Worm (Caenorhabditis elegans) whole organism, L4 larva: ENCODE data around the gene srxa-6.
A peak's percentile ranks its signal among the peaks of the same experiment; 100 is the strongest.

Source experiments
- D1046.2 ChIP-seq: fragments of 200-800 bp; sonication (Bioruptor generic); IDR thresholded peaks from 2 replicates; pipeline ENCODE4 v1.3.6; 2022; ENCODE audit warnings: missing genetic modification characterization, missing compliant biosample characterization
- F10B5.3 ChIP-seq: sonication (generic microtip); optimal IDR thresholded peaks from 2 replicates; lab custom pipeline; 2016; ENCODE audit warnings: mild to moderate bottlenecking, missing genetic modification characterization, missing compliant biosample characterization
- F26F4.8 ChIP-seq: fragments of 200-800 bp; sonication (Bioruptor generic); conservative IDR thresholded peaks from 2 replicates; pipeline ENCODE4 v1.3.6; 2022; ENCODE audit warnings: missing genetic modification characterization, missing compliant biosample characterization
- F44E2.7 ChIP-seq: fragments of 200-800 bp; sonication (Bioruptor generic); IDR thresholded peaks from 2 replicates; pipeline ENCODE4 v2.1.2; 2022; ENCODE audit warnings: missing genetic modification characterization, missing compliant biosample characterization
- F49E8.2 ChIP-seq: sonication (generic microtip); optimal IDR thresholded peaks from 2 replicates; lab custom pipeline; 2016; ENCODE audit warnings: missing compliant biosample characterization, mild to moderate bottlenecking, missing genetic modification characterization, borderline replicate concordance
- T20F7.1 ChIP-seq: fragments of 200-800 bp; sonication (Bioruptor generic); optimal IDR thresholded peaks from 2 replicates; lab custom pipeline; 2018; ENCODE audit warnings: mild to moderate bottlenecking, missing genetic modification characterization, missing compliant biosample characterization
- T26A8.4 ChIP-seq: fragments of 200-800 bp; sonication (Bioruptor generic); IDR thresholded peaks from 2 replicates; pipeline ENCODE4 v1.3.6; 2022; ENCODE audit warnings: missing genetic modification characterization, missing compliant biosample characterization
- Y5F2A.4 ChIP-seq: fragments of 200-800 bp; sonication (Bioruptor generic); optimal IDR thresholded peaks from 2 replicates; lab custom pipeline; 2018; ENCODE audit warnings: mild to moderate bottlenecking, missing genetic modification characterization, missing compliant biosample characterization
- aha-1 ChIP-seq: fragments of 150-350 bp; peaks from one replicate; lab custom pipeline; 2014; ENCODE audit warnings: missing biosample characterization, missing genetic modification characterization
- aly-2 ChIP-seq: sonication (generic microtip); optimal IDR thresholded peaks from 2 replicates; lab custom pipeline; 2018; ENCODE audit warnings: missing biosample characterization, missing genetic modification characterization
- arid-1 ChIP-seq: fragments of 200-800 bp; sonication (Bioruptor generic); conservative IDR thresholded peaks from 2 replicates; pipeline ENCODE4 v1.3.6; 2022; ENCODE audit warnings: missing genetic modification reagents, missing genetic modification characterization, missing compliant biosample characterization
- attf-4 ChIP-seq: sonication (generic microtip); optimal IDR thresholded peaks from 3 replicates; lab custom pipeline; 2017; ENCODE audit warnings: missing biosample characterization, missing genetic modification characterization
- ceh-82 ChIP-seq: sonication (generic microtip); optimal IDR thresholded peaks from 2 replicates; lab custom pipeline; 2017; ENCODE audit warnings: missing biosample characterization, missing genetic modification characterization
- daf-12 ChIP-seq: fragments of 150-350 bp; optimal IDR thresholded peaks from 2 replicates; lab custom pipeline; 2014; ENCODE audit warnings: missing biosample characterization, missing genetic modification reagents, missing genetic modification characterization
- daf-8 ChIP-seq: fragments of 200-800 bp; sonication (Bioruptor generic); IDR thresholded peaks from 2 replicates; pipeline ENCODE4 v1.3.6; 2022; ENCODE audit warnings: missing genetic modification characterization, missing compliant biosample characterization
- dmd-8 ChIP-seq: fragments of 200-800 bp; sonication (Bioruptor generic); IDR thresholded peaks from 2 replicates; pipeline ENCODE4 v1.3.6; 2022; ENCODE audit warnings: missing genetic modification characterization, missing compliant biosample characterization
- dmd-9 ChIP-seq: fragments of 200-800 bp; sonication (Bioruptor generic); IDR thresholded peaks from 2 replicates; pipeline ENCODE4 v1.3.6; 2022; ENCODE audit warnings: missing genetic modification reagents, missing genetic modification characterization, missing compliant biosample characterization
- duxl-1 ChIP-seq: sonication (generic microtip); optimal IDR thresholded peaks from 2 replicates; lab custom pipeline; 2016; ENCODE audit warnings: mild to moderate bottlenecking, missing genetic modification characterization, moderate library complexity, missing compliant biosample characterization; ENCODE audit not compliant: poor library complexity
- egl-43 ChIP-seq: fragments of 200-800 bp; sonication (Bioruptor generic); IDR thresholded peaks from 2 replicates; pipeline ENCODE4 v1.3.6; 2022; ENCODE audit warnings: missing genetic modification reagents, missing genetic modification characterization, missing compliant biosample characterization
- fos-1 ChIP-seq: fragments of 150-350 bp; optimal IDR thresholded peaks from 2 replicates; lab custom pipeline; 2014; ENCODE audit warnings: missing biosample characterization, missing genetic modification characterization
- gei-8 ChIP-seq: fragments of 200-800 bp; sonication (Bioruptor generic); optimal IDR thresholded peaks from 2 replicates; lab custom pipeline; 2018; ENCODE audit warnings: mild to moderate bottlenecking, missing genetic modification characterization, missing compliant biosample characterization
- hif-1 ChIP-seq, 2 experiments: sonication (generic microtip); optimal IDR thresholded peaks; 2 replicates each; lab custom pipeline; 2016 to 2017; ENCODE audit warnings: missing compliant biosample characterization in 2 of 2, missing genetic modification characterization in 2 of 2, missing genetic modification reagents in 2 of 2, missing genotype in 2 of 2, mild to moderate bottlenecking in 1 of 2
- hlh-30 ChIP-seq: sonication (generic microtip); optimal IDR thresholded peaks from 2 replicates; lab custom pipeline; 2017; ENCODE audit warnings: antibody characterized with exemption, mild to moderate bottlenecking, missing genetic modification characterization, missing compliant biosample characterization; ENCODE audit not compliant: insufficient read depth
- jun-1 ChIP-seq: fragments of 150-350 bp; optimal IDR thresholded peaks from 2 replicates; lab custom pipeline; 2014; ENCODE audit warnings: missing biosample characterization, missing genetic modification reagents, missing genetic modification characterization
- lin-13 ChIP-seq: fragments of 150-350 bp; optimal IDR thresholded peaks from 2 replicates; lab custom pipeline; 2014; ENCODE audit warnings: missing biosample characterization, missing genetic modification reagents, missing genetic modification characterization
- lsy-2 ChIP-seq, 2 experiments: fragments of 150-350 bp in 1 of 2; sonication (generic microtip) in 1 of 2; optimal IDR thresholded peaks; 2 replicates each; lab custom pipeline; 2014 to 2017; ENCODE audit warnings: missing biosample characterization in 2 of 2, missing genetic modification characterization in 2 of 2
- madf-5 ChIP-seq, 2 experiments: fragments of 200-800 bp; sonication (Bioruptor generic); IDR thresholded peaks; 2 replicates each; pipeline ENCODE4 v1.3.6; 2022; ENCODE audit warnings: missing compliant biosample characterization in 2 of 2, missing genetic modification characterization in 2 of 2
- mep-1 ChIP-seq: fragments of 150-350 bp; sonication (generic microtip); optimal IDR thresholded peaks from 3 replicates; lab custom pipeline; 2014; ENCODE audit warnings: missing biosample characterization, missing genetic modification characterization
- mxl-2 ChIP-seq: fragments of 200-800 bp; sonication (Bioruptor generic); conservative IDR thresholded peaks from 2 replicates; pipeline ENCODE4 v1.3.6; 2022; ENCODE audit warnings: missing genetic modification reagents, missing genetic modification characterization, missing compliant biosample characterization
- mxl-3 ChIP-seq: fragments of 200-800 bp; sonication (Bioruptor generic); optimal IDR thresholded peaks from 2 replicates; lab custom pipeline; 2018; ENCODE audit warnings: mild to moderate bottlenecking, missing genetic modification characterization, missing compliant biosample characterization
- nhr-10 ChIP-seq: fragments of 150-350 bp; optimal IDR thresholded peaks from 2 replicates; lab custom pipeline; 2014; ENCODE audit warnings: missing biosample characterization, missing genetic modification characterization
- nhr-25 ChIP-seq: sonication (generic microtip); optimal IDR thresholded peaks from 2 replicates; lab custom pipeline; 2017; ENCODE audit warnings: missing genetic modification characterization, mild to moderate bottlenecking, missing compliant biosample characterization, antibody characterized with exemption, moderate library complexity, borderline replicate concordance; ENCODE audit not compliant: insufficient read depth
- nhr-41 ChIP-seq: fragments of 200-800 bp; sonication (Bioruptor generic); IDR thresholded peaks from 2 replicates; pipeline ENCODE4 v1.3.6; 2022; ENCODE audit warnings: missing genetic modification reagents, missing genetic modification characterization, missing compliant biosample characterization
- nhr-42 ChIP-seq: fragments of 200-800 bp; sonication (Bioruptor generic); IDR thresholded peaks from 2 replicates; pipeline ENCODE4 v1.3.6; 2022; ENCODE audit warnings: missing genetic modification characterization, missing compliant biosample characterization
- nhr-48 ChIP-seq: sonication (generic microtip); optimal IDR thresholded peaks from 2 replicates; lab custom pipeline; 2016; ENCODE audit warnings: mild to moderate bottlenecking, missing genetic modification characterization, missing compliant biosample characterization
- nhr-6 ChIP-seq: fragments of 150-350 bp; optimal IDR thresholded peaks from 2 replicates; lab custom pipeline; 2014; ENCODE audit warnings: missing biosample characterization, missing genetic modification characterization
- nhr-77 ChIP-seq: fragments of 150-350 bp; optimal IDR thresholded peaks from 2 replicates; lab custom pipeline; 2014; ENCODE audit warnings: missing biosample characterization, missing genetic modification characterization
- php-3 ChIP-seq: fragments of 200-800 bp; sonication (Bioruptor generic); IDR thresholded peaks from 2 replicates; pipeline ENCODE4 v1.3.6; 2022; ENCODE audit warnings: missing genetic modification reagents, missing genetic modification characterization, missing compliant biosample characterization
- pqm-1 ChIP-seq: sonication (generic microtip); optimal IDR thresholded peaks from 2 replicates; lab custom pipeline; 2017; ENCODE audit warnings: missing biosample characterization, missing genetic modification characterization
- rbr-2 ChIP-seq: sonication (generic microtip); optimal IDR thresholded peaks from 2 replicates; lab custom pipeline; 2016; ENCODE audit warnings: missing genotype, missing genetic modification characterization, missing compliant biosample characterization
- sdz-12 ChIP-seq: fragments of 200-800 bp; sonication (Bioruptor generic); optimal IDR thresholded peaks from 2 replicates; lab custom pipeline; 2018; ENCODE audit warnings: mild to moderate bottlenecking, missing genetic modification characterization, missing compliant biosample characterization
- set-16 ChIP-seq: fragments of 200-800 bp; sonication (Bioruptor generic); IDR thresholded peaks from 2 replicates; pipeline ENCODE4 v1.3.6; 2022; ENCODE audit warnings: missing genetic modification reagents, missing genetic modification characterization, missing compliant biosample characterization
- tag-97 ChIP-seq: fragments of 200-800 bp; sonication (Bioruptor generic); IDR thresholded peaks from 2 replicates; pipeline ENCODE4 v1.3.6; 2022; ENCODE audit warnings: missing genetic modification characterization, missing compliant biosample characterization
- tra-1 ChIP-seq: fragments of 200-800 bp; sonication (Bioruptor generic); IDR thresholded peaks from 2 replicates; pipeline ENCODE4 v1.3.6; 2022; ENCODE audit warnings: missing genetic modification reagents, missing genetic modification characterization, missing compliant biosample characterization
- unc-130 ChIP-seq: sonication (generic microtip); optimal IDR thresholded peaks from 2 replicates; lab custom pipeline; 2016; ENCODE audit warnings: missing genetic modification reagents, missing genetic modification characterization, missing compliant biosample characterization
- unc-62 ChIP-seq, 3 experiments: fragments of 150-350 bp in 1 of 3; sonication (generic microtip); optimal IDR thresholded peaks in 2 of 3; peaks in 1 of 3; 1 replicate in 1 of 3; 2 replicates in 2 of 3; lab custom pipeline; 2014 to 2017; ENCODE audit warnings: missing biosample characterization in 3 of 3, missing genetic modification characterization in 3 of 3, missing genetic modification reagents in 3 of 3, missing genotype in 1 of 3
- vab-7 ChIP-seq: fragments of 200-800 bp; sonication (Bioruptor generic); IDR thresholded peaks from 2 replicates; pipeline ENCODE4 v1.3.6; 2022; ENCODE audit warnings: missing genetic modification reagents, missing genetic modification characterization, missing compliant biosample characterization
- zfp-2 ChIP-seq: sonication (generic microtip); optimal IDR thresholded peaks from 2 replicates; lab custom pipeline; 2016; ENCODE audit warnings: mild to moderate bottlenecking, missing genetic modification characterization, missing compliant biosample characterization
- zip-11 ChIP-seq: fragments of 200-800 bp; sonication (Bioruptor generic); IDR thresholded peaks from 2 replicates; pipeline ENCODE4 v1.3.6; 2022; ENCODE audit warnings: missing genetic modification characterization, missing compliant biosample characterization
- zip-2 ChIP-seq: fragments of 150-350 bp; optimal IDR thresholded peaks from 2 replicates; lab custom pipeline; 2014; ENCODE audit warnings: missing biosample characterization, missing genetic modification characterization
- ztf-11 ChIP-seq: fragments of 150-350 bp; optimal IDR thresholded peaks from 2 replicates; lab custom pipeline; 2014; ENCODE audit warnings: missing biosample characterization, missing genetic modification characterization

srxa-6 gene

ce11 chrV:20693968-20694367, 40.8 kb upstream of the srxa-6 start (continued):
- TF ChIP-seq jun-1 = peak; percentile 19
- peak; percentile 85 for TF ChIP-seq arid-1 (GFP tag; lab: Robert Waterston, UW)
- no peak for TF ChIP-seq tag-97
- TF ChIP-seq T26A8.4 = peak; percentile 87
- TF ChIP-seq attf-4 (tag; lab: Kevin White, UChicago) = no peak
- TF ChIP-seq daf-12 (tag; lab: Kevin White, UChicago) = no peak
- no peak for TF ChIP-seq daf-8 (GFP tag; lab: Robert Waterston, UW)
- TF ChIP-seq aha-1 (tag; lab: Kevin White, UChicago) = no peak
- TF ChIP-seq unc-62 (GFP tag; optimal IDR thresholded peaks at IDR 0.05 in 1 of 2; lab: Kevin White, UChicago) = no peak
- no peak for TF ChIP-seq unc-62 (tag; optimal IDR thresholded peaks at IDR 0.05; lab: Kevin White, UChicago)
- peak; percentile 76; the same call in 1 of the 2 replicates for TF ChIP-seq D1046.2 (GFP tag; lab: Robert Waterston, UW)
- peak; percentile 60 for TF ChIP-seq sdz-12 (GFP tag; lab: Kevin White, UChicago)
- TF ChIP-seq tra-1 (GFP tag; lab: Robert Waterston, UW) = peak; percentile 83
- TF ChIP-seq fos-1 (tag; lab: Kevin White, UChicago) = no peak
- TF ChIP-seq egl-43 = peak; percentile 95
- peak; percentile 41 for TF ChIP-seq T20F7.1 (GFP tag; lab: Kevin White, UChicago)
- peak; percentile 38 for TF ChIP-seq nhr-48 (tag; lab: Kevin White, UChicago)
- TF ChIP-seq hif-1 (tag; optimal IDR thresholded peaks at IDR 0.05; lab: Kevin White, UChicago) = peak in 1 of 2 experiments; percentile 8
- TF ChIP-seq lsy-2 (tag; optimal IDR thresholded peaks at IDR 0.05; lab: Kevin White, UChicago) = peak in 1 of 2 experiments; percentile 57
- peak; percentile 84 for TF ChIP-seq vab-7
- no peak for TF ChIP-seq zip-2
- peak; percentile 40 for TF ChIP-seq nhr-25 (tag; lab: Kevin White, UChicago)
- TF ChIP-seq nhr-6 (tag; lab: Kevin White, UChicago) = peak; percentile 58
- peak; percentile 51; the same call in 1 of the 2 replicates for TF ChIP-seq php-3
- TF ChIP-seq pqm-1 (tag; lab: Kevin White, UChicago) = no peak
- peak; percentile 59 for TF ChIP-seq mep-1 (tag; lab: Kevin White, UChicago)
- TF ChIP-seq rbr-2 (tag; lab: Kevin White, UChicago) = peak; percentile 56
- peak; percentile 83 to 92; a peak in 3 of 4 replicates for TF ChIP-seq madf-5 (GFP tag; IDR thresholded peaks at IDR 0.05; lab: Robert Waterston, UW)
- TF ChIP-seq ztf-11 (tag; lab: Kevin White, UChicago) = no peak
- TF ChIP-seq mxl-2 (GFP tag; lab: Robert Waterston, UW) = peak; percentile 51; the same call in 1 of the 2 replicates
- peak; percentile 29; the same call in 1 of the 2 replicates for TF ChIP-seq dmd-9
- 0 out of 2 replicates have a peak, but pooled peaks have one; percentile 66 for TF ChIP-seq zip-11 (GFP tag; lab: Robert Waterston, UW)
- TF ChIP-seq F44E2.7 (GFP tag; lab: Robert Waterston, UW) = peak; percentile 21; the same call in 1 of the 2 replicates
- peak; percentile 90 for TF ChIP-seq dmd-8 (GFP tag; lab: Robert Waterston, UW)
- TF ChIP-seq hlh-30 (tag; lab: Kevin White, UChicago) = peak; percentile 0
- TF ChIP-seq set-16 = no peak; the same call in 1 of the 2 replicates
- TF ChIP-seq gei-8 (GFP tag; lab: Kevin White, UChicago) = peak; percentile 67
- peak; percentile 58; the same call in 1 of the 2 replicates for TF ChIP-seq nhr-42 (GFP tag; lab: Robert Waterston, UW)
- TF ChIP-seq lin-13 (GFP tag; lab: Kevin White, UChicago) = no peak
- TF ChIP-seq ceh-82 (tag; lab: Kevin White, UChicago) = no peak
- TF ChIP-seq F26F4.8 (GFP tag; lab: Robert Waterston, UW) = peak; percentile 88
- TF ChIP-seq nhr-77 = peak; percentile 2
- no peak for TF ChIP-seq nhr-10 (tag; lab: Kevin White, UChicago)
- no peak for TF ChIP-seq aly-2 (tag; lab: Kevin White, UChicago)
- peak; percentile 22 for TF ChIP-seq Y5F2A.4 (GFP tag; lab: Kevin White, UChicago)
- TF ChIP-seq mxl-3 = no peak
- no peak for TF ChIP-seq nhr-41
- TF ChIP-seq F10B5.3 (tag; lab: Kevin White, UChicago) = no peak
- TF ChIP-seq duxl-1 (tag; lab: Kevin White, UChicago) = peak; percentile 71
- TF ChIP-seq unc-130 = no peak
- TF ChIP-seq F49E8.2 (tag; lab: Kevin White, UChicago) = peak; percentile 16
- TF ChIP-seq zfp-2 (tag; lab: Kevin White, UChicago) = peak; percentile 11
